Worm (Caenorhabditis elegans): ENCODE data around the gene gar-3.
A peak's percentile ranks its signal among the peaks of the same experiment; 100 is the strongest.

Gene gar-3

ce11 chrV:14594103-14594502 is 14.6 kb upstream of the gar-3 start:
- TF ChIP-seq nhr-129 (tag; optimal IDR thresholded peaks at IDR 0.05): no peak
- no peak for TF ChIP-seq unc-62 (GFP tag; optimal IDR thresholded peaks at IDR 0.05)
- TF ChIP-seq nhr-23 (tag; optimal IDR thresholded peaks at IDR 0.05): no peak
- no peak for TF ChIP-seq lin-11 (tag; optimal IDR thresholded peaks at IDR 0.05)
- no peak for TF ChIP-seq nhr-25 (tag; optimal IDR thresholded peaks at IDR 0.05)
- no peak for TF ChIP-seq sem-4 (tag; optimal IDR thresholded peaks at IDR 0.05)
- TF ChIP-seq gmeb-1 (tag; optimal IDR thresholded peaks at IDR 0.05): no peak
- no peak for TF ChIP-seq lin-13 (GFP tag; optimal IDR thresholded peaks at IDR 0.05)
- TF ChIP-seq mbf-1 (tag; optimal IDR thresholded peaks at IDR 0.05): no peak
- TF ChIP-seq elt-1 (tag; optimal IDR thresholded peaks at IDR 0.05): no peak
- TF ChIP-seq egl-27 (tag; optimal IDR thresholded peaks at IDR 0.05): no peak
- TF ChIP-seq mdl-1 (tag; optimal IDR thresholded peaks at IDR 0.05): no peak

- no peak for TF ChIP-seq skn-1 (tag; optimal IDR thresholded peaks at IDR 0.05)
- TF ChIP-seq nhr-237 (tag; optimal IDR thresholded peaks at IDR 0.05): no peak
- TF ChIP-seq sma-9 (GFP tag; optimal IDR thresholded peaks at IDR 0.05): no peak
- TF ChIP-seq sma-9 (tag; optimal IDR thresholded peaks at IDR 0.05): no peak
- no peak for TF ChIP-seq unc-39 (tag; optimal IDR thresholded peaks at IDR 0.05)
- TF ChIP-seq ztf-4 (tag; optimal IDR thresholded peaks at IDR 0.05): no peak
- no peak for TF ChIP-seq sem-4 (tag; optimal IDR thresholded peaks at IDR 0.05)
- TF ChIP-seq nhr-11 (tag; optimal IDR thresholded peaks at IDR 0.05): no peak
- no peak for TF ChIP-seq peb-1 (tag; optimal IDR thresholded peaks at IDR 0.05)
- TF ChIP-seq blmp-1 (tag; optimal IDR thresholded peaks at IDR 0.05; ENCODE audit: insufficient read depth): no peak
- no peak for TF ChIP-seq lsy-2 (tag; optimal IDR thresholded peaks at IDR 0.05)
- no peak for TF ChIP-seq nhr-10 (tag; optimal IDR thresholded peaks at IDR 0.05)
- no peak for TF ChIP-seq lin-11 (tag; optimal IDR thresholded peaks at IDR 0.05)
- no peak for TF ChIP-seq aly-2 (tag; optimal IDR thresholded peaks at IDR 0.05)
- TF ChIP-seq elt-1 (tag; optimal IDR thresholded peaks at IDR 0.05): no peak
- TF ChIP-seq sma-3 (GFP tag; optimal IDR thresholded peaks at IDR 0.05): no peak
Measured at ce11 chrV:14585351-14585750, 5.8 kb upstream of the gar-3 start, which contains the start of gene Y40H4A.2. Gene Y40H4A.2 (minus strand): TSS chrV:14585451.

- TF ChIP-seq nhr-23 (tag; optimal IDR thresholded peaks at IDR 0.05): no peak
- TF ChIP-seq skn-1 (tag; optimal IDR thresholded peaks at IDR 0.05): no peak
- peak in 1 of 2 experiments; percentile 8 for TF ChIP-seq lsy-2 (tag; optimal IDR thresholded peaks at IDR 0.05)
- TF ChIP-seq F13H6.1 (tag; optimal IDR thresholded peaks at IDR 0.05): peak; percentile 44
Measured at ce11 chrV:14576745-14577373, 2.7 kb downstream of the gar-3 start.

- TF ChIP-seq crh-2 (tag; optimal IDR thresholded peaks at IDR 0.05) (no peak), ama-1 (optimal IDR thresholded peaks at IDR 0.05) (no peak)
Measured at ce11 chrV:14562589-14562988, 16.9 kb downstream of the gar-3 start, which contains the start of gene C53A5.11. Gene C53A5.11 (plus strand): TSS chrV:14562889.

- TF ChIP-seq lin-11 (tag; optimal IDR thresholded peaks at IDR 0.05) (no peak), aly-2 (tag; optimal IDR thresholded peaks at IDR 0.05) (no peak), sma-9 (GFP tag; optimal IDR thresholded peaks at IDR 0.05) (no peak), sma-9 (tag; optimal IDR thresholded peaks at IDR 0.05) (no peak), mbf-1 (tag; optimal IDR thresholded peaks at IDR 0.05) (no peak), lin-39 (tag; optimal IDR thresholded peaks at IDR 0.05) (no peak), ztf-4 (tag; optimal IDR thresholded peaks at IDR 0.05) (no peak), ama-1 (optimal IDR thresholded peaks at IDR 0.05) (no peak), nhr-25 (tag; optimal IDR thresholded peaks at IDR 0.05) (no peak), lsy-2 (tag; optimal IDR thresholded peaks at IDR 0.05) (no peak), ZK546.5 (tag; optimal IDR thresholded peaks at IDR 0.05) (no peak), dmd-4 (tag; optimal IDR thresholded peaks at IDR 0.05) (no peak), unc-55 (GFP tag; optimal IDR thresholded peaks at IDR 0.05) (no peak), nhr-237 (tag; optimal IDR thresholded peaks at IDR 0.05) (no peak), mdl-1 (tag; optimal IDR thresholded peaks at IDR 0.05) (no peak), elt-3 (tag; optimal IDR thresholded peaks at IDR 0.05) (no peak), sem-4 (tag; optimal IDR thresholded peaks at IDR 0.05) (no peak)
Measured at ce11 chrV:14559312-14559711, 20.2 kb downstream of the gar-3 start, which contains the start of gene srt-32. Gene srt-32 (plus strand): TSS chrV:14559612.

All from whole organism, L2 larva.